Fruit fly (Drosophila melanogaster) whole organism, wandering third instar larva: Measurements from ENCODE around the gene CG4053.

Experiments
- Abd-B ChIP-seq: fragments of >200 bp; optimal IDR thresholded peaks from 2 replicates; lab custom pipeline; 2017; ENCODE audit warnings: missing biosample characterization, missing genetic modification characterization
- CG32264 ChIP-seq: fragments of 200-800 bp; sonication (Bioruptor generic); optimal IDR thresholded peaks from 2 replicates; lab custom pipeline; 2016; ENCODE audit warnings: missing biosample characterization, missing genetic modification characterization
- CG9705 ChIP-seq: fragments of 200-800 bp; sonication (Bioruptor generic); optimal IDR thresholded peaks from 2 replicates; lab custom pipeline; 2018; ENCODE audit warnings: missing biosample characterization, mild to moderate bottlenecking, missing genetic modification characterization
- CrebA ChIP-seq: fragments of 200-800 bp; sonication (Bioruptor generic); optimal IDR thresholded peaks from 2 replicates; lab custom pipeline; 2016; ENCODE audit warnings: missing biosample characterization, mild to moderate bottlenecking, missing genetic modification characterization, borderline replicate concordance
- Dfd ChIP-seq: fragments of >200 bp; optimal IDR thresholded peaks from 2 replicates; lab custom pipeline; 2017; ENCODE audit warnings: missing biosample characterization, missing genetic modification characterization
- Dif ChIP-seq: fragments of 200-275, 200-300 bp; sonication (Bioruptor generic); optimal IDR thresholded peaks from 2 replicates; lab custom pipeline; 2018; ENCODE audit warnings: missing biosample characterization, missing genetic modification characterization; ENCODE audit not compliant: partially characterized antibody
- GATAd ChIP-seq: sonication (Bioruptor generic); optimal IDR thresholded peaks from 2 replicates; lab custom pipeline; 2016; ENCODE audit warnings: missing biosample characterization, missing genetic modification characterization
- HLH106 ChIP-seq: fragments of 200-800 bp; optimal IDR thresholded peaks from 3 replicates; lab custom pipeline; 2019; ENCODE audit warnings: missing biosample characterization, mild to moderate bottlenecking, missing genetic modification characterization, moderate library complexity
- Hnf4 ChIP-seq: fragments of 200-800 bp; sonication (Bioruptor generic); optimal IDR thresholded peaks from 2 replicates; lab custom pipeline; 2016; ENCODE audit warnings: missing biosample characterization, mild to moderate bottlenecking, missing genetic modification characterization
- Hr78 ChIP-seq: fragments of >200 bp; optimal IDR thresholded peaks from 2 replicates; lab custom pipeline; 2017; ENCODE audit warnings: missing biosample characterization, missing genetic modification characterization
- Hr83 ChIP-seq: fragments of 200-300 bp; sonication (Bioruptor generic); optimal IDR thresholded peaks from 2 replicates; lab custom pipeline; 2016; ENCODE audit warnings: missing biosample characterization, mild to moderate bottlenecking, missing genetic modification characterization, moderate library complexity; ENCODE audit not compliant: poor library complexity, severe bottlenecking
- Jra ChIP-seq: sonication (Bioruptor generic); optimal IDR thresholded peaks from 2 replicates; lab custom pipeline; 2016; ENCODE audit warnings: missing biosample characterization, missing genetic modification characterization
- Mio ChIP-seq: sonication (Bioruptor generic); optimal IDR thresholded peaks from 2 replicates; lab custom pipeline; 2016; ENCODE audit warnings: missing biosample characterization, missing genetic modification characterization
- Myc ChIP-seq: fragments of >200 bp; optimal IDR thresholded peaks from 2 replicates; lab custom pipeline; 2017
- N ChIP-seq: fragments of >200 bp; optimal IDR thresholded peaks from 2 replicates; lab custom pipeline; 2018; ENCODE audit warnings: missing biosample characterization, missing external identifiers, missing genetic modification characterization
- OdsH ChIP-seq: fragments of 200-800 bp; sonication (Bioruptor generic); optimal IDR thresholded peaks from 2 replicates; lab custom pipeline; 2016; ENCODE audit warnings: missing biosample characterization, mild to moderate bottlenecking, missing genetic modification characterization
- Rel ChIP-seq, 2 experiments: fragments of 200-800 bp; sonication (Bioruptor generic) in 1 of 2; optimal IDR thresholded peaks; 2 replicates in 1 of 2; 3 replicates in 1 of 2; lab custom pipeline; 2016 to 2019; ENCODE audit warnings: mild to moderate bottlenecking in 2 of 2, missing biosample characterization in 2 of 2, missing genetic modification characterization in 2 of 2, moderate library complexity in 1 of 2
- Sp1 ChIP-seq: fragments of 200-800 bp; sonication (Bioruptor generic); optimal IDR thresholded peaks from 3 replicates; lab custom pipeline; 2019; ENCODE audit warnings: missing biosample characterization, mild to moderate bottlenecking, missing genetic modification characterization, moderate library complexity
- Vsx2 ChIP-seq: fragments of 200-300, 225-300 bp; sonication (Bioruptor generic); optimal IDR thresholded peaks from 2 replicates; lab custom pipeline; 2018; ENCODE audit warnings: missing biosample characterization, missing genetic modification characterization; ENCODE audit not compliant: partially characterized antibody
- br ChIP-seq: fragments of 200-800 bp; sonication (Bioruptor generic); optimal IDR thresholded peaks from 2 replicates; lab custom pipeline; 2016; ENCODE audit warnings: missing biosample characterization, missing genetic modification characterization
- brk ChIP-seq: fragments of 200-800 bp; sonication (Bioruptor generic); optimal IDR thresholded peaks from 2 replicates; lab custom pipeline; 2016; ENCODE audit warnings: missing biosample characterization, mild to moderate bottlenecking, missing genetic modification characterization
- dl ChIP-seq, 2 experiments: fragments of 175-275, 200-275 bp in 1 of 2; fragments of 200-275 bp in 1 of 2; sonication (Bioruptor generic); optimal IDR thresholded peaks; lab custom pipeline; 2018; ENCODE audit warnings: mild to moderate bottlenecking in 2 of 2, missing biosample characterization in 2 of 2, missing genetic modification characterization in 2 of 2, moderate library complexity in 2 of 2; ENCODE audit not compliant: partially characterized antibody in 2 of 2, insufficient read depth in 1 of 2
- dmrt93B ChIP-seq: fragments of 200-800 bp; sonication (Bioruptor generic); optimal IDR thresholded peaks from 2 replicates; lab custom pipeline; 2018; ENCODE audit warnings: missing biosample characterization, mild to moderate bottlenecking, missing genetic modification characterization
- dsf ChIP-seq: sonication (Bioruptor generic); optimal IDR thresholded peaks from 2 replicates; lab custom pipeline; 2016; ENCODE audit warnings: missing biosample characterization, missing genetic modification characterization, borderline replicate concordance
- ey ChIP-seq: fragments of 200-800 bp; sonication (Bioruptor generic); optimal IDR thresholded peaks from 2 replicates; lab custom pipeline; 2016; ENCODE audit warnings: missing biosample characterization, missing genetic modification characterization
- foxo ChIP-seq, 2 experiments: fragments of 200-800 bp; sonication (Bioruptor generic); optimal IDR thresholded peaks; 2 replicates in 1 of 2; 3 replicates in 1 of 2; lab custom pipeline; 2016 to 2017; ENCODE audit warnings: missing biosample characterization in 2 of 2, missing genetic modification characterization in 2 of 2
- fru ChIP-seq: fragments of 200-800 bp; sonication (Bioruptor generic); optimal IDR thresholded peaks from 3 replicates; lab custom pipeline; 2016; ENCODE audit warnings: missing biosample characterization, mild to moderate bottlenecking, missing genetic modification characterization
- h ChIP-seq: fragments of 200-800 bp; sonication (Bioruptor generic); optimal IDR thresholded peaks from 3 replicates; lab custom pipeline; 2016; ENCODE audit warnings: missing biosample characterization, mild to moderate bottlenecking, missing genetic modification characterization
- jim ChIP-seq: fragments of 175-275, 200-325 bp; sonication (Bioruptor generic); optimal IDR thresholded peaks from 2 replicates; lab custom pipeline; 2016; ENCODE audit warnings: missing biosample characterization, mild to moderate bottlenecking, missing genetic modification characterization
- lola ChIP-seq: fragments of >200 bp; optimal IDR thresholded peaks from 2 replicates; lab custom pipeline; 2017; ENCODE audit warnings: missing biosample characterization, missing genetic modification characterization
- pan ChIP-seq: fragments of >200 bp; optimal IDR thresholded peaks from 2 replicates; lab custom pipeline; 2017
- psq ChIP-seq: fragments of 200-800 bp; sonication (Bioruptor generic); optimal IDR thresholded peaks from 3 replicates; lab custom pipeline; 2017; ENCODE audit warnings: missing biosample characterization, mild to moderate bottlenecking, missing genetic modification characterization, moderate library complexity
- rgr ChIP-seq: fragments of 200-800 bp; sonication (Bioruptor generic); optimal IDR thresholded peaks from 3 replicates; lab custom pipeline; 2016; ENCODE audit warnings: missing biosample characterization, mild to moderate bottlenecking, missing genetic modification characterization
- sage ChIP-seq: fragments of 200-800 bp; sonication (Bioruptor generic); optimal IDR thresholded peaks from 2 replicates; lab custom pipeline; 2016; ENCODE audit warnings: missing biosample characterization, mild to moderate bottlenecking, missing genetic modification characterization
- sv ChIP-seq: fragments of 200-800 bp; sonication (Bioruptor generic); optimal IDR thresholded peaks from 3 replicates; lab custom pipeline; 2016; ENCODE audit warnings: missing biosample characterization, missing genetic modification characterization
- tai ChIP-seq: sonication (Bioruptor generic); optimal IDR thresholded peaks from 2 replicates; lab custom pipeline; 2016; ENCODE audit warnings: missing biosample characterization, missing genetic modification characterization
- usp ChIP-seq: fragments of >200 bp; optimal IDR thresholded peaks from 2 replicates; lab custom pipeline; 2017; ENCODE audit warnings: missing biosample characterization, missing genetic modification characterization
- woc ChIP-seq: sonication (Bioruptor generic); optimal IDR thresholded peaks from 2 replicates; lab custom pipeline; 2016; ENCODE audit warnings: missing biosample characterization, mild to moderate bottlenecking, missing genetic modification characterization

The CG4053 gene

dm6 chr3R:17117607-17118327 lies 14.2 kb downstream of the CG4053 start:
- TF ChIP-seq CrebA (GFP tag; lab: Kevin White, UChicago) = no peak
- no peak for TF ChIP-seq pan (lab: Kevin White, UChicago)
- peak; percentile 79 for TF ChIP-seq woc (GFP tag; lab: Kevin White, UChicago)
- peak; percentile 72 for TF ChIP-seq Sp1 (GFP tag; lab: Kevin White, UChicago)
- no peak for TF ChIP-seq Dif
- TF ChIP-seq OdsH (GFP tag; lab: Kevin White, UChicago) = peak; percentile 71
- TF ChIP-seq tai (GFP tag; lab: Kevin White, UChicago) = no peak
- TF ChIP-seq sage (GFP tag; lab: Kevin White, UChicago) = peak; percentile 8
- no peak for TF ChIP-seq N (GFP tag; lab: Kevin White, UChicago)
- peak; percentile 55 for TF ChIP-seq br (GFP tag; lab: Kevin White, UChicago)
- TF ChIP-seq jim (GFP tag; lab: Kevin White, UChicago) = no peak
- TF ChIP-seq fru (GFP tag; lab: Kevin White, UChicago) = peak; percentile 64
- TF ChIP-seq Rel (GFP tag; optimal IDR thresholded peaks at IDR 0.05; lab: Kevin White, UChicago) = no peak
- peak; percentile 2 for TF ChIP-seq Rel (tag; optimal IDR thresholded peaks at IDR 0.05; lab: Kevin White, UChicago)
- peak; percentile 40 for TF ChIP-seq dmrt93B (GFP tag; lab: Kevin White, UChicago)
- peak in 1 of 2 experiments; percentile 57 for TF ChIP-seq foxo (GFP tag; optimal IDR thresholded peaks at IDR 0.05; lab: Kevin White, UChicago)
- TF ChIP-seq psq (GFP tag; lab: Kevin White, UChicago) = peak; percentile 84
- TF ChIP-seq Hnf4 = peak; percentile 22
- peak; percentile 79 for TF ChIP-seq h
- TF ChIP-seq rgr (GFP tag; lab: Kevin White, UChicago) = peak; percentile 52
- TF ChIP-seq brk (GFP tag; lab: Kevin White, UChicago) = no peak
- peak; percentile 65 for TF ChIP-seq ey (GFP tag; lab: Kevin White, UChicago)
- TF ChIP-seq HLH106 (tag; lab: Kevin White, UChicago) = peak; percentile 77

dm6 chr3R:17116231-17116630 lies 15.8 kb downstream of the CG4053 start:
- TF ChIP-seq CG9705 (GFP tag; lab: Kevin White, UChicago) (no peak), Hr78 (GFP tag; lab: Kevin White, UChicago) (no peak), Dif (no peak), jim (GFP tag; lab: Kevin White, UChicago) (no peak), Mio (GFP tag; lab: Kevin White, UChicago) (no peak), psq (GFP tag; lab: Kevin White, UChicago) (no peak), Rel (GFP tag; optimal IDR thresholded peaks at IDR 0.05; lab: Kevin White, UChicago) (no peak), Rel (tag; optimal IDR thresholded peaks at IDR 0.05; lab: Kevin White, UChicago) (no peak), OdsH (GFP tag; lab: Kevin White, UChicago) (peak; percentile 28), GATAd (GFP tag; lab: Kevin White, UChicago) (no peak), br (GFP tag; lab: Kevin White, UChicago) (peak; percentile 68), HLH106 (tag; lab: Kevin White, UChicago) (peak; percentile 14), dsf (GFP tag; lab: Kevin White, UChicago) (no peak), foxo (GFP tag; optimal IDR thresholded peaks at IDR 0.05; lab: Kevin White, UChicago) (peak in 1 of 2 experiments; percentile 68), lola (GFP tag; lab: Kevin White, UChicago) (no peak), tai (GFP tag; lab: Kevin White, UChicago) (peak; percentile 2), ey (GFP tag; lab: Kevin White, UChicago) (peak; percentile 62), Myc (no peak), dl (GFP tag; optimal IDR thresholded peaks at IDR 0.05; lab: Kevin White, UChicago; ENCODE audit: insufficient read depth in 1 of 2, partially characterized antibody in 2 of 2) (no peak), sage (GFP tag; lab: Kevin White, UChicago) (no peak), dmrt93B (GFP tag; lab: Kevin White, UChicago) (peak; percentile 17), brk (GFP tag; lab: Kevin White, UChicago) (no peak), Dfd (GFP tag; lab: Kevin White, UChicago) (no peak), Vsx2 (GFP tag; lab: Kevin White, UChicago) (no peak), N (GFP tag; lab: Kevin White, UChicago) (no peak), rgr (GFP tag; lab: Kevin White, UChicago) (peak; percentile 26), h (peak; percentile 22), usp (GFP tag; lab: Kevin White, UChicago) (no peak), Abd-B (no peak), fru (GFP tag; lab: Kevin White, UChicago) (peak; percentile 58), sv (GFP tag; lab: Kevin White, UChicago) (no peak), Hnf4 (peak; percentile 17), CrebA (GFP tag; lab: Kevin White, UChicago) (no peak), CG32264 (GFP tag; lab: Kevin White, UChicago) (no peak), woc (GFP tag; lab: Kevin White, UChicago) (peak; percentile 8), Hr83 (GFP tag; lab: Kevin White, UChicago) (peak; percentile 47), Sp1 (GFP tag; lab: Kevin White, UChicago) (no peak), Jra (no peak), pan (lab: Kevin White, UChicago) (no peak)
